Fruit fly (Drosophila melanogaster): ENCODE results near the gene CG11403.

- TF ChIP-seq Sox102F (GFP tag; optimal IDR thresholded peaks at IDR 0.05), result no peak
- TF ChIP-seq achi (GFP tag; optimal IDR thresholded peaks at IDR 0.05), result no peak
- no peak for TF ChIP-seq Lpt (GFP tag; optimal IDR thresholded peaks at IDR 0.05)
- TF ChIP-seq eg (GFP tag; IDR thresholded peaks at IDR 0.05), result no peak
- TF ChIP-seq topi (GFP tag; optimal IDR thresholded peaks at IDR 0.05), result no peak
- TF ChIP-seq pdm3 (GFP tag; optimal IDR thresholded peaks at IDR 0.05), result no peak
- no peak for TF ChIP-seq CG15336 (GFP tag; IDR thresholded peaks at IDR 0.05)
Measured at dm6 chrX:1203477-1203876, 36.2 kb downstream of the CG11403 start, which contains the start of gene CG11381.
